Fruit fly (Drosophila melanogaster) whole organism, wandering third instar larva: Measurements from ENCODE around the gene mib2.
A peak's percentile ranks its signal among the peaks of the same experiment; 100 is the strongest.

ENCODE experiments used
- Abd-B ChIP-seq: fragments of >200 bp; optimal IDR thresholded peaks from 2 replicates; lab custom pipeline; 2017; ENCODE audit warnings: missing biosample characterization, missing genetic modification characterization
- CG32264 ChIP-seq: fragments of 200-800 bp; sonication (Bioruptor generic); optimal IDR thresholded peaks from 2 replicates; lab custom pipeline; 2016; ENCODE audit warnings: missing biosample characterization, missing genetic modification characterization
- CG9705 ChIP-seq: fragments of 200-800 bp; sonication (Bioruptor generic); optimal IDR thresholded peaks from 2 replicates; lab custom pipeline; 2018; ENCODE audit warnings: missing biosample characterization, mild to moderate bottlenecking, missing genetic modification characterization
- CrebA ChIP-seq: fragments of 200-800 bp; sonication (Bioruptor generic); optimal IDR thresholded peaks from 2 replicates; lab custom pipeline; 2016; ENCODE audit warnings: missing biosample characterization, mild to moderate bottlenecking, missing genetic modification characterization, borderline replicate concordance
- Dfd ChIP-seq: fragments of >200 bp; optimal IDR thresholded peaks from 2 replicates; lab custom pipeline; 2017; ENCODE audit warnings: missing biosample characterization, missing genetic modification characterization
- Dif ChIP-seq: fragments of 200-275, 200-300 bp; sonication (Bioruptor generic); optimal IDR thresholded peaks from 2 replicates; lab custom pipeline; 2018; ENCODE audit warnings: missing biosample characterization, missing genetic modification characterization; ENCODE audit not compliant: partially characterized antibody
- GATAd ChIP-seq: sonication (Bioruptor generic); optimal IDR thresholded peaks from 2 replicates; lab custom pipeline; 2016; ENCODE audit warnings: missing biosample characterization, missing genetic modification characterization
- HLH106 ChIP-seq: fragments of 200-800 bp; optimal IDR thresholded peaks from 3 replicates; lab custom pipeline; 2019; ENCODE audit warnings: missing biosample characterization, mild to moderate bottlenecking, missing genetic modification characterization, moderate library complexity
- Hnf4 ChIP-seq: fragments of 200-800 bp; sonication (Bioruptor generic); optimal IDR thresholded peaks from 2 replicates; lab custom pipeline; 2016; ENCODE audit warnings: missing biosample characterization, mild to moderate bottlenecking, missing genetic modification characterization
- Hr78 ChIP-seq: fragments of >200 bp; optimal IDR thresholded peaks from 2 replicates; lab custom pipeline; 2017; ENCODE audit warnings: missing biosample characterization, missing genetic modification characterization
- Hr83 ChIP-seq: fragments of 200-300 bp; sonication (Bioruptor generic); optimal IDR thresholded peaks from 2 replicates; lab custom pipeline; 2016; ENCODE audit warnings: missing biosample characterization, mild to moderate bottlenecking, missing genetic modification characterization, moderate library complexity; ENCODE audit not compliant: poor library complexity, severe bottlenecking
- Jra ChIP-seq: sonication (Bioruptor generic); optimal IDR thresholded peaks from 2 replicates; lab custom pipeline; 2016; ENCODE audit warnings: missing biosample characterization, missing genetic modification characterization
- Mio ChIP-seq: sonication (Bioruptor generic); optimal IDR thresholded peaks from 2 replicates; lab custom pipeline; 2016; ENCODE audit warnings: missing biosample characterization, missing genetic modification characterization
- OdsH ChIP-seq: fragments of 200-800 bp; sonication (Bioruptor generic); optimal IDR thresholded peaks from 2 replicates; lab custom pipeline; 2016; ENCODE audit warnings: missing biosample characterization, mild to moderate bottlenecking, missing genetic modification characterization
- Rel ChIP-seq, 2 experiments: fragments of 200-800 bp; sonication (Bioruptor generic) in 1 of 2; optimal IDR thresholded peaks; 2 replicates in 1 of 2; 3 replicates in 1 of 2; lab custom pipeline; 2016 to 2019; ENCODE audit warnings: mild to moderate bottlenecking in 2 of 2, missing biosample characterization in 2 of 2, missing genetic modification characterization in 2 of 2, moderate library complexity in 1 of 2
- Sp1 ChIP-seq: fragments of 200-800 bp; sonication (Bioruptor generic); optimal IDR thresholded peaks from 3 replicates; lab custom pipeline; 2019; ENCODE audit warnings: missing biosample characterization, mild to moderate bottlenecking, missing genetic modification characterization, moderate library complexity
- Vsx2 ChIP-seq: fragments of 200-300, 225-300 bp; sonication (Bioruptor generic); optimal IDR thresholded peaks from 2 replicates; lab custom pipeline; 2018; ENCODE audit warnings: missing biosample characterization, missing genetic modification characterization; ENCODE audit not compliant: partially characterized antibody
- br ChIP-seq: fragments of 200-800 bp; sonication (Bioruptor generic); optimal IDR thresholded peaks from 2 replicates; lab custom pipeline; 2016; ENCODE audit warnings: missing biosample characterization, missing genetic modification characterization
- brk ChIP-seq: fragments of 200-800 bp; sonication (Bioruptor generic); optimal IDR thresholded peaks from 2 replicates; lab custom pipeline; 2016; ENCODE audit warnings: missing biosample characterization, mild to moderate bottlenecking, missing genetic modification characterization
- dmrt93B ChIP-seq: fragments of 200-800 bp; sonication (Bioruptor generic); optimal IDR thresholded peaks from 2 replicates; lab custom pipeline; 2018; ENCODE audit warnings: missing biosample characterization, mild to moderate bottlenecking, missing genetic modification characterization
- dsf ChIP-seq: sonication (Bioruptor generic); optimal IDR thresholded peaks from 2 replicates; lab custom pipeline; 2016; ENCODE audit warnings: missing biosample characterization, missing genetic modification characterization, borderline replicate concordance
- ey ChIP-seq: fragments of 200-800 bp; sonication (Bioruptor generic); optimal IDR thresholded peaks from 2 replicates; lab custom pipeline; 2016; ENCODE audit warnings: missing biosample characterization, missing genetic modification characterization
- foxo ChIP-seq, 2 experiments: fragments of 200-800 bp; sonication (Bioruptor generic); optimal IDR thresholded peaks; 2 replicates in 1 of 2; 3 replicates in 1 of 2; lab custom pipeline; 2016 to 2017; ENCODE audit warnings: missing biosample characterization in 2 of 2, missing genetic modification characterization in 2 of 2
- fru ChIP-seq: fragments of 200-800 bp; sonication (Bioruptor generic); optimal IDR thresholded peaks from 3 replicates; lab custom pipeline; 2016; ENCODE audit warnings: missing biosample characterization, mild to moderate bottlenecking, missing genetic modification characterization
- h ChIP-seq: fragments of 200-800 bp; sonication (Bioruptor generic); optimal IDR thresholded peaks from 3 replicates; lab custom pipeline; 2016; ENCODE audit warnings: missing biosample characterization, mild to moderate bottlenecking, missing genetic modification characterization
- jim ChIP-seq: fragments of 175-275, 200-325 bp; sonication (Bioruptor generic); optimal IDR thresholded peaks from 2 replicates; lab custom pipeline; 2016; ENCODE audit warnings: missing biosample characterization, mild to moderate bottlenecking, missing genetic modification characterization
- pan ChIP-seq: fragments of >200 bp; optimal IDR thresholded peaks from 2 replicates; lab custom pipeline; 2017
- psq ChIP-seq: fragments of 200-800 bp; sonication (Bioruptor generic); optimal IDR thresholded peaks from 3 replicates; lab custom pipeline; 2017; ENCODE audit warnings: missing biosample characterization, mild to moderate bottlenecking, missing genetic modification characterization, moderate library complexity
- rgr ChIP-seq: fragments of 200-800 bp; sonication (Bioruptor generic); optimal IDR thresholded peaks from 3 replicates; lab custom pipeline; 2016; ENCODE audit warnings: missing biosample characterization, mild to moderate bottlenecking, missing genetic modification characterization
- sage ChIP-seq: fragments of 200-800 bp; sonication (Bioruptor generic); optimal IDR thresholded peaks from 2 replicates; lab custom pipeline; 2016; ENCODE audit warnings: missing biosample characterization, mild to moderate bottlenecking, missing genetic modification characterization
- sv ChIP-seq: fragments of 200-800 bp; sonication (Bioruptor generic); optimal IDR thresholded peaks from 3 replicates; lab custom pipeline; 2016; ENCODE audit warnings: missing biosample characterization, missing genetic modification characterization
- tai ChIP-seq: sonication (Bioruptor generic); optimal IDR thresholded peaks from 2 replicates; lab custom pipeline; 2016; ENCODE audit warnings: missing biosample characterization, missing genetic modification characterization
- usp ChIP-seq: fragments of >200 bp; optimal IDR thresholded peaks from 2 replicates; lab custom pipeline; 2017; ENCODE audit warnings: missing biosample characterization, missing genetic modification characterization
- woc ChIP-seq: sonication (Bioruptor generic); optimal IDR thresholded peaks from 2 replicates; lab custom pipeline; 2016; ENCODE audit warnings: missing biosample characterization, mild to moderate bottlenecking, missing genetic modification characterization

mib2 gene

DNA sequence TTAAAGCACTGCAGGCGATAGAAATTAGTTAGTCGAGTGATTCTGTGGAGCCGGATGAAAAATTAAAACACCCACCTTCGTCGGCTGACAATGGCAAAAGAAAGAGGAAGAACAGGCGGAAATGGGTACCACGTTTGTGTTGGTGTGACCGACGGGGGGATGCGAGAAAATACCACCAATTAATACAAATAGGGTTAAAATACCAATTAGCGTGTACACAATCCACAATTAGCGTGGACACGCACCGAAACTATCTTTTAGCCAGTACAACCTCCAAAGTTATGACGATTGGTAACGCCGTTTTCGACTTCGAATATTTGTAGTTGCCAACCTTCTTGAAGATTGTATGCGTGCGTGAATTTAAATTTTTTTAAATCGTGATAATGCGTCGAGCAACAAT is 25.1 kb upstream of the mib2 start, which contains the start of gene RpL30 (continued):
- TF ChIP-seq Dif (GFP tag; lab: Kevin White, UChicago) (peak; percentile 49), usp (no peak), dsf (GFP tag; lab: Kevin White, UChicago) (peak; percentile 22), sage (GFP tag; lab: Kevin White, UChicago) (peak; percentile 33), Hr78 (GFP tag; lab: Kevin White, UChicago) (no peak), CrebA (GFP tag; lab: Kevin White, UChicago) (no peak), CG32264 (GFP tag; lab: Kevin White, UChicago) (peak; percentile 68), Jra (GFP tag; lab: Kevin White, UChicago) (peak; percentile 71), Dfd (GFP tag; lab: Kevin White, UChicago) (no peak), Hr83 (GFP tag; lab: Kevin White, UChicago) (peak; percentile 85), h (peak; percentile 90), Vsx2 (no peak), Abd-B (GFP tag; lab: Kevin White, UChicago) (no peak)

DNA sequence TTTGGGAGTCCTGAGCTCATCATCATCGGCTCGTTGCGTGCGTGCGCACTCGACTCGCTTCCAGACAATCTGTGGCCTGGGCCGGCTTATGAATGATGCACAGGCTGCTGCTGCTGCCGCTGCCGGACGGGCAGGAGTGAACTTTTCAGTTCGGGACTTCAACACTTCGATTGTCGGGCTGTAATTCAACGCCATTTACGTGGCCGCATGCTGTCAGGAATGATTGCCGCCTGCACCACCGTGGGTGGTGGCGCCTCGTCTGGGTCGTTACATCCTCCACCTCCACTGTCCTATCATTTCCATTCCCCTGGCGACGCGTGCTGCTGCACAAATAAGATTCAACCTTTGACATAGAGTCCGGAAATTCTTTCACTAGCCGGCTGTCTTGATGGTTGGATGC is 24.2 kb upstream of the mib2 start:
- TF ChIP-seq woc (GFP tag; lab: Kevin White, UChicago), result no peak
- no peak for TF ChIP-seq jim
- no peak for TF ChIP-seq sage (GFP tag; lab: Kevin White, UChicago)
- no peak for TF ChIP-seq br (GFP tag; lab: Kevin White, UChicago)
- no peak for TF ChIP-seq h
- no peak for TF ChIP-seq ey (GFP tag; lab: Kevin White, UChicago)
- no peak for TF ChIP-seq HLH106 (tag; lab: Kevin White, UChicago)
- no peak for TF ChIP-seq dsf (GFP tag; lab: Kevin White, UChicago)
- TF ChIP-seq foxo (GFP tag; optimal IDR thresholded peaks at IDR 0.05; lab: Kevin White, UChicago), result no peak
- TF ChIP-seq Dfd (GFP tag; lab: Kevin White, UChicago), result no peak
- no peak for TF ChIP-seq psq (GFP tag; lab: Kevin White, UChicago)
- TF ChIP-seq, all 38 proteins: peak for 0

DNA sequence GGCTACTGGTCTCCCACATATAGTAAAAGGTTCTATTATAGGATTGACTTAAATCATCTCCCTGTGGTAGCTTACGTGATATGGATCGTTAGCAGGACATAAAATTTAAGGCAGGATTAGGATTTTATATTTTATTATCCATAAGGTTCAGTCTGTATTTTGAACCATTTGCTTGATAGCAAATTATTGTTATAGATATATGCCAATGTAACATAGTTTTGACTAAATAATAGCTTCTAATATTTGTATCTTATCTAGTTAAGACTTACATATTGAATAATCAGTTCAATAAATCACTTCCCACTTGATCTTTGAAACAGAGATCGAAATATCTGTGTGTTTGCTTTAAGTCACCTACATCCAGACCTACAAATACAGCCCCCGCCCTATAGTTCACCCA is 23.7 kb upstream of the mib2 start, which contains the start of gene robl37BC:
TSS of gene robl37BC (plus strand) at position 301 of the 400 bp plus-strand sequence.
- TF ChIP-seq rgr (GFP tag; lab: Kevin White, UChicago), result no peak
- no peak for TF ChIP-seq GATAd (GFP tag; lab: Kevin White, UChicago)
- no peak for TF ChIP-seq pan (lab: Kevin White, UChicago)
- TF ChIP-seq Mio, result no peak
- no peak for TF ChIP-seq Hr83 (GFP tag; lab: Kevin White, UChicago)
- no peak for TF ChIP-seq ey (GFP tag; lab: Kevin White, UChicago)
- no peak for TF ChIP-seq CG9705
- no peak for TF ChIP-seq Jra (GFP tag; lab: Kevin White, UChicago)
- TF ChIP-seq tai (GFP tag; lab: Kevin White, UChicago), result no peak
- TF ChIP-seq Vsx2, result no peak
- TF ChIP-seq Hnf4 (GFP tag; lab: Kevin White, UChicago), result no peak
- TF ChIP-seq Rel (GFP tag; optimal IDR thresholded peaks at IDR 0.05; lab: Kevin White, UChicago), result no peak
- TF ChIP-seq Rel (tag; optimal IDR thresholded peaks at IDR 0.05; lab: Kevin White, UChicago), result no peak
- TF ChIP-seq sv (GFP tag; lab: Kevin White, UChicago), result no peak
- no peak for TF ChIP-seq HLH106 (tag; lab: Kevin White, UChicago)
- TF ChIP-seq Sp1 (GFP tag; lab: Kevin White, UChicago), result no peak
- no peak for TF ChIP-seq CrebA (GFP tag; lab: Kevin White, UChicago)
- TF ChIP-seq Abd-B (GFP tag; lab: Kevin White, UChicago), result no peak
- TF ChIP-seq, all 38 proteins: peak for 0

DNA sequence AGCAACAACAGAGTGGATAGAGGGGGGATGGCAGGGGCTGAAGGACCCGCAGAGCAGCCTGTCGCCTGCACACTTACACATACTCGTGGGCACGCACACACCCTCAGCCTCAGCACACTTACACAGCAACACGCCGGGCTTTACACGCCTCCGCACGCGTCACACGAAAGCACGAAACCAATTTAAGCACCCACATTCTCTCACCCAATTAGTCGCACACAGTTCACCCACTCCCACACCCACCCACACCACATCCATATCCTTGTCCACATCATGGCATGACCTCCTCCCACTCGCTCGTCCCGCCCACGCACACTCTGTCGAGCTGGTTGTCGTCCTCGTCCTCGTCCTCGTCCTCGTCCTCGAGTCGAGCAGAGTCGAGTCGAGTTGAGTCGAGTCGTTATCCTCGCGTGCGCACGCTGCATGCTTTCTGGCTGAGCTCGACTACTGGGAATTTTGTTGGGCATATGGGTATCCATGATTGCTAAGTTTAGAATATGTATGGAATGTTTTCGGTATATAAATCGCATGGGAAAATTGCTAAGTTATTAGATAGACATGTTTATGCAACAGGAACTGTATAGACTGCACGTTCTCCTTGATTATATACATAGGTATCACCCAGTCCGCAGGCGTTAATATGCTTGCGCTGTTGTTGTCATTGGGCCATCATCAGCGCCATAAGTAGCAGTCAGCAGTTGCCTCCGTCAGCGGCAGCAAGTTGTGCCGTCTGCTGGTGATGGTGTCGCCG is 22.2 kb upstream of the mib2 start:
- TF ChIP-seq dsf (GFP tag; lab: Kevin White, UChicago) (no peak), h (peak; percentile 80), woc (GFP tag; lab: Kevin White, UChicago) (peak; percentile 68), usp (no peak), ey (GFP tag; lab: Kevin White, UChicago) (peak; percentile 81), Hnf4 (GFP tag; lab: Kevin White, UChicago) (peak; percentile 43), HLH106 (tag; lab: Kevin White, UChicago) (peak; percentile 74), Dif (GFP tag; lab: Kevin White, UChicago) (no peak), foxo (GFP tag; optimal IDR thresholded peaks at IDR 0.05; lab: Kevin White, UChicago) (peak in 1 of 2 experiments; percentile 77), Jra (GFP tag; lab: Kevin White, UChicago) (peak; percentile 29), sv (GFP tag; lab: Kevin White, UChicago) (peak; percentile 66), rgr (GFP tag; lab: Kevin White, UChicago) (peak; percentile 73), OdsH (peak; percentile 61), brk (GFP tag; lab: Kevin White, UChicago) (peak; percentile 25), dmrt93B (GFP tag; lab: Kevin White, UChicago) (peak; percentile 52), Sp1 (GFP tag; lab: Kevin White, UChicago) (peak; percentile 75), psq (GFP tag; lab: Kevin White, UChicago) (peak; percentile 48), jim (no peak), fru (GFP tag; lab: Kevin White, UChicago) (peak; percentile 84), br (GFP tag; lab: Kevin White, UChicago) (peak; percentile 76)
